Worm (Caenorhabditis elegans) whole organism, midembryonic: ENCODE results near the gene best-9.

Experiments
- T22C8.4 ChIP-seq: fragments of 200-800 bp; sonication (Bioruptor generic); IDR thresholded peaks from 2 replicates; pipeline ENCODE4 v1.3.6; 2022; ENCODE audit warnings: missing genetic modification characterization, missing compliant biosample characterization
- cog-1 ChIP-seq: sonication (generic microtip); optimal IDR thresholded peaks from 2 replicates; lab custom pipeline; 2016; ENCODE audit warnings: missing genetic modification characterization, missing compliant biosample characterization
- flt-1 ChIP-seq: fragments of 200-800 bp; sonication (Bioruptor generic); IDR thresholded peaks from 2 replicates; pipeline ENCODE4 v1.3.6; 2022; ENCODE audit warnings: missing genetic modification characterization, missing compliant biosample characterization
- klf-2 ChIP-seq: fragments of 200-800 bp; sonication (Bioruptor generic); conservative IDR thresholded peaks from 2 replicates; pipeline ENCODE4 v1.3.6; 2022; ENCODE audit warnings: missing genetic modification reagents, missing genetic modification characterization, missing compliant biosample characterization
- med-1 ChIP-seq: sonication (generic microtip); optimal IDR thresholded peaks from 2 replicates; lab custom pipeline; 2017; ENCODE audit warnings: missing genetic modification characterization, mild to moderate bottlenecking, missing compliant biosample characterization, antibody characterized with exemption, missing genetic modification reagents; ENCODE audit not compliant: insufficient read depth
- ref-1 ChIP-seq: fragments of 200-800 bp; sonication (Bioruptor generic); conservative IDR thresholded peaks from 2 replicates; pipeline ENCODE4 v1.3.6; 2022; ENCODE audit warnings: missing genetic modification reagents, missing genetic modification characterization, missing compliant biosample characterization
- tab-1 ChIP-seq: fragments of 200-800 bp; sonication (Bioruptor generic); IDR thresholded peaks from 2 replicates; pipeline ENCODE4 v1.3.6; 2022; ENCODE audit warnings: missing genetic modification characterization, missing compliant biosample characterization
- ztf-23 ChIP-seq: fragments of 200-800 bp; sonication (Bioruptor generic); IDR thresholded peaks from 2 replicates; pipeline ENCODE4 v1.3.6; 2022; ENCODE audit warnings: missing genetic modification reagents, missing genetic modification characterization, missing compliant biosample characterization
- ztf-29 ChIP-seq: fragments of 200-800 bp; sonication (Bioruptor generic); IDR thresholded peaks from 2 replicates; pipeline ENCODE4 v1.3.6; 2022; ENCODE audit warnings: missing genetic modification reagents, missing genetic modification characterization, missing compliant biosample characterization

ce11 chrIV:6529832-6530231 lies 30.7 kb upstream of the best-9 start:
- TF ChIP-seq ztf-29 (GFP tag; lab: Robert Waterston, UW) (no peak), tab-1 (GFP tag; lab: Robert Waterston, UW) (no peak), cog-1 (tag; lab: Kevin White, UChicago) (no peak), flt-1 (GFP tag; lab: Robert Waterston, UW) (no peak), ref-1 (GFP tag; lab: Robert Waterston, UW) (no peak), T22C8.4 (GFP tag; lab: Robert Waterston, UW) (no peak), klf-2 (GFP tag; lab: Robert Waterston, UW) (no peak), ztf-23 (GFP tag; lab: Robert Waterston, UW) (no peak), med-1 (GFP tag; lab: Kevin White, UChicago) (no peak)
